Fruit fly (Drosophila melanogaster) whole organism, prepupa: ENCODE results near the gene Scr.

Experiments used
- CG11294 ChIP-seq: fragments of 200-800 bp; sonication (Bioruptor generic); IDR thresholded peaks from 2 replicates; pipeline ENCODE4 v1.3.6; 2022; ENCODE audit warnings: missing biosample characterization, missing genetic modification characterization
- CG16779 ChIP-seq: fragments of 200-800 bp; sonication (Bioruptor generic); optimal IDR thresholded peaks from 3 replicates; lab custom pipeline; 2017; ENCODE audit warnings: missing biosample characterization, mild to moderate bottlenecking, missing genetic modification characterization
- CG6808 ChIP-seq: fragments of 200-800 bp; sonication (Bioruptor generic); optimal IDR thresholded peaks from 3 replicates; lab custom pipeline; 2017; ENCODE audit warnings: missing biosample characterization, missing genetic modification characterization, mild to moderate bottlenecking, moderate library complexity, missing genetic modification reagents
- CG8119 ChIP-seq: fragments of 200-800 bp; sonication (Bioruptor generic); IDR thresholded peaks from 3 replicates; pipeline ENCODE4 v1.3.6; 2022; ENCODE audit warnings: missing biosample characterization, missing genetic modification characterization
- CG8319 ChIP-seq: fragments of 200-800 bp; sonication (Bioruptor generic); optimal IDR thresholded peaks from 3 replicates; lab custom pipeline; 2016; ENCODE audit warnings: missing biosample characterization, missing genetic modification characterization
- Eip75B ChIP-seq: fragments of 200-800 bp; sonication (Bioruptor generic); optimal IDR thresholded peaks from 3 replicates; lab custom pipeline; 2016; ENCODE audit warnings: missing biosample characterization, missing genetic modification characterization
- Ets96B ChIP-seq: fragments of 200-800 bp; optimal IDR thresholded peaks from 2 replicates; lab custom pipeline; 2019; ENCODE audit warnings: missing biosample characterization, mild to moderate bottlenecking, missing genetic modification characterization, moderate library complexity
- Hr39 ChIP-seq: fragments of 200-800 bp; sonication (Bioruptor generic); optimal IDR thresholded peaks from 2 replicates; lab custom pipeline; 2016; ENCODE audit warnings: missing biosample characterization, missing genetic modification characterization
- Sox102F ChIP-seq: fragments of 200-800 bp; sonication (Bioruptor generic); optimal IDR thresholded peaks from 2 replicates; lab custom pipeline; 2016; ENCODE audit warnings: missing biosample characterization, mild to moderate bottlenecking, missing genetic modification characterization
- Sox14 ChIP-seq: fragments of 200-800 bp; sonication (Bioruptor generic); optimal IDR thresholded peaks from 3 replicates; lab custom pipeline; 2016; ENCODE audit warnings: missing biosample characterization, missing genetic modification characterization
- fkh ChIP-seq: fragments of 200-800 bp; sonication (Bioruptor generic); optimal IDR thresholded peaks from 3 replicates; lab custom pipeline; 2017; ENCODE audit warnings: missing biosample characterization, mild to moderate bottlenecking, missing genetic modification characterization, moderate library complexity
- topi ChIP-seq: fragments of 200-800 bp; sonication (Bioruptor generic); optimal IDR thresholded peaks from 3 replicates; lab custom pipeline; 2016; ENCODE audit warnings: missing biosample characterization, missing genetic modification characterization

DNA sequence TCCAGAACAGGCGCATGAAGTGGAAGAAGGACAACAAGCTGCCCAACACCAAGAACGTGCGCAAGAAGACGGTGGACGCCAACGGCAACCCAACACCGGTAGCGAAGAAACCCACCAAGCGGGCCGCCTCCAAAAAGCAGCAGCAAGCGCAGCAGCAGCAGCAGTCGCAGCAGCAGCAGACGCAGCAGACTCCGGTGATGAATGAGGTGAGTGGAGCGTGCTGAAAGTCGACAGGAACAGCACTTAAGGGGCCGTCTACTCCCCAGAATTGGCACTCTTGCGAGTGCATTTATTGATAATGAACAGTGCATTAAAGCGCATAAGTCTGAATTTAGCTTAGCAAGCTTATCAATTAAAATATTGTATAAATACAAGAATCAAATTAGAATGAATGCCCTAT is 48.6 kb downstream of the Scr start:
- no peak for TF ChIP-seq CG8319
- TF ChIP-seq CG8119 (GFP tag; lab: Robert Waterston, UW): no peak
- no peak for TF ChIP-seq CG11294 (GFP tag; lab: Robert Waterston, UW)
- TF ChIP-seq CG16779 (tag; lab: Kevin White, UChicago): no peak
- no peak for TF ChIP-seq Eip75B (GFP tag; lab: Kevin White, UChicago)
- no peak for TF ChIP-seq CG6808 (GFP tag; lab: Kevin White, UChicago)
- no peak for TF ChIP-seq fkh (GFP tag; lab: Kevin White, UChicago)
- no peak for TF ChIP-seq Ets96B (tag; lab: Kevin White, UChicago)
- TF ChIP-seq topi: no peak
- TF ChIP-seq Sox102F: no peak
- TF ChIP-seq Hr39 (GFP tag; lab: Kevin White, UChicago): no peak
- no peak for TF ChIP-seq Sox14 (GFP tag; lab: Kevin White, UChicago)
